Fruit fly (Drosophila melanogaster): ENCODE data around the gene CG6576.

Gene CG6576

dm6 chr3L:8765969-8766538 lies 10.3 kb downstream of the CG6576 start (continued):
- TF ChIP-seq Dek (tag; optimal IDR thresholded peaks at IDR 0.05), result peak; percentile 96
- TF ChIP-seq PHDP (tag; optimal IDR thresholded peaks at IDR 0.05), result peak; percentile 98
- peak; percentile 88 for TF ChIP-seq Nf-YB (GFP tag; optimal IDR thresholded peaks at IDR 0.05)
- TF ChIP-seq repo (GFP tag; optimal IDR thresholded peaks at IDR 0.05), result peak; percentile 95
- TF ChIP-seq Doc3 (GFP tag; IDR thresholded peaks at IDR 0.05; ENCODE audit: partially characterized antibody), result 0 out of 3 replicates have a peak, but pooled peaks have one; percentile 31
- peak; percentile 99 for TF ChIP-seq CG30431 (GFP tag; optimal IDR thresholded peaks at IDR 0.05)
- peak; percentile 99 for TF ChIP-seq esg (GFP tag; conservative IDR thresholded peaks at IDR 0.05)
- peak; percentile 98 for TF ChIP-seq fd3F (GFP tag; optimal IDR thresholded peaks at IDR 0.05)
- TF ChIP-seq CG7839 (tag; optimal IDR thresholded peaks at IDR 0.05), result peak; percentile 99
- peak; percentile 97 for TF ChIP-seq Six4 (GFP tag; optimal IDR thresholded peaks at IDR 0.05)
- TF ChIP-seq tup (GFP tag; optimal IDR thresholded peaks at IDR 0.05), result peak; percentile 96
- TF ChIP-seq CG6683 (GFP tag; optimal IDR thresholded peaks at IDR 0.05), result peak; percentile 94
- peak; percentile 96 for TF ChIP-seq Side (GFP tag; optimal IDR thresholded peaks at IDR 0.05)
- TF ChIP-seq CG14050 (GFP tag; IDR thresholded peaks at IDR 0.05), result peak; percentile 94
- TF ChIP-seq CG9817 (tag; optimal IDR thresholded peaks at IDR 0.05), result peak; percentile 99
- peak; percentile 94 for TF ChIP-seq Spps (tag; optimal IDR thresholded peaks at IDR 0.05)
- TF ChIP-seq seq (GFP tag; IDR thresholded peaks at IDR 0.05), result peak; percentile 98
- peak; percentile 98 for TF ChIP-seq CG16863 (GFP tag; optimal IDR thresholded peaks at IDR 0.05)
- peak; percentile 78 for TF ChIP-seq Dip2 (GFP tag; IDR thresholded peaks at IDR 0.05)
- peak; percentile 93 to 99 for TF ChIP-seq dpn (GFP tag; optimal IDR thresholded peaks at IDR 0.05)
- peak; percentile 97 for TF ChIP-seq CG4617 (GFP tag; optimal IDR thresholded peaks at IDR 0.05; ENCODE audit: borderline replicate concordance)
- TF ChIP-seq nom (GFP tag; optimal IDR thresholded peaks at IDR 0.05), result peak; percentile 86
- TF ChIP-seq vvl (GFP tag; IDR thresholded peaks at IDR 0.05), result peak; percentile 97
- TF ChIP-seq CG32772 (GFP tag; IDR thresholded peaks at IDR 0.05), result peak; percentile 97
- peak; percentile 60 for TF ChIP-seq exex (tag; optimal IDR thresholded peaks at IDR 0.05)
- peak; percentile 90 for TF ChIP-seq wek (GFP tag; optimal IDR thresholded peaks at IDR 0.05)
- TF ChIP-seq sc (optimal IDR thresholded peaks at IDR 0.05), result no peak
- TF ChIP-seq sc (GFP tag; optimal IDR thresholded peaks at IDR 0.05), result peak; percentile 98
- TF ChIP-seq HmgZ (tag; optimal IDR thresholded peaks at IDR 0.05), result peak; percentile 99
- TF ChIP-seq pho (GFP tag; optimal IDR thresholded peaks at IDR 0.05), result peak; percentile 98
- peak; percentile 96 for TF ChIP-seq en (GFP tag; optimal IDR thresholded peaks at IDR 0.05)
- no peak; the same call in 2 of the 3 replicates for TF ChIP-seq HLH4C (GFP tag; IDR thresholded peaks at IDR 0.05; ENCODE audit: partially characterized antibody)
- TF ChIP-seq Blimp-1 (GFP tag; optimal IDR thresholded peaks at IDR 0.05), result peak; percentile 95
- TF ChIP-seq psq (GFP tag; optimal IDR thresholded peaks at IDR 0.05), result peak; percentile 83
- peak; percentile 85 for TF ChIP-seq CG13894 (tag; optimal IDR thresholded peaks at IDR 0.05)
- TF ChIP-seq CG30403 (GFP tag; optimal IDR thresholded peaks at IDR 0.05), result peak; percentile 99
- peak; percentile 99 for TF ChIP-seq Sox100B (GFP tag; optimal IDR thresholded peaks at IDR 0.05)
- peak; percentile 87 for TF ChIP-seq GATAe (GFP tag; conservative IDR thresholded peaks at IDR 0.05)
- peak; percentile 91 for TF ChIP-seq toy (GFP tag; IDR thresholded peaks at IDR 0.05)
- peak; percentile 96 for TF ChIP-seq nau (GFP tag; optimal IDR thresholded peaks at IDR 0.05)
- peak; percentile 94 for TF ChIP-seq CG31224 (GFP tag; IDR thresholded peaks at IDR 0.05)
- peak; percentile 97 for TF ChIP-seq CG12071 (GFP tag; optimal IDR thresholded peaks at IDR 0.05)
